Fruit fly (Drosophila melanogaster) whole organism, embryonic: Measurements from ENCODE around the gene ocn.

ENCODE experiments used
- Atf6 ChIP-seq: fragments of 200-800 bp; sonication (Bioruptor generic); IDR thresholded peaks from 2 replicates; pipeline ENCODE4 v1.3.6; 2022; ENCODE audit warnings: missing biosample characterization, missing genetic modification characterization
- Awh ChIP-seq: fragments of 200-800 bp; sonication (Bioruptor generic); IDR thresholded peaks from 2 replicates; pipeline ENCODE4, ENCODE4 v1.3.6; 2022; ENCODE audit warnings: missing biosample characterization, missing genetic modification characterization
- CG10147 ChIP-seq: fragments of 200-800 bp; sonication (Bioruptor generic); optimal IDR thresholded peaks from 2 replicates; lab custom pipeline; 2019; ENCODE audit warnings: missing biosample characterization, mild to moderate bottlenecking, missing genetic modification characterization, moderate library complexity
- CG12071 ChIP-seq: fragments of 200-800 bp; sonication (Bioruptor generic); optimal IDR thresholded peaks from 3 replicates; lab custom pipeline; 2018; ENCODE audit warnings: missing biosample characterization, mild to moderate bottlenecking, missing genetic modification characterization
- CG12104 ChIP-seq: fragments of 200-800 bp; sonication (Bioruptor generic); optimal IDR thresholded peaks from 3 replicates; lab custom pipeline; 2016; ENCODE audit warnings: missing biosample characterization, missing genetic modification characterization
- CG12299 ChIP-seq: fragments of 200-800 bp; sonication (Bioruptor generic); optimal IDR thresholded peaks from 2 replicates; lab custom pipeline; 2018; ENCODE audit warnings: missing biosample characterization, mild to moderate bottlenecking, missing genetic modification characterization
- CG13287 ChIP-seq: fragments of 200-800 bp; sonication (Bioruptor generic); IDR thresholded peaks from 2 replicates; pipeline ENCODE4 v1.3.6; 2022; ENCODE audit warnings: missing biosample characterization, missing genetic modification characterization; ENCODE audit not compliant: partially characterized antibody
- CG14014 ChIP-seq: fragments of 200-800 bp; sonication (Bioruptor generic); IDR thresholded peaks from 2 replicates; pipeline ENCODE4 v1.3.6; 2022; ENCODE audit warnings: missing biosample characterization, missing genetic modification characterization
- CG1603 ChIP-seq: fragments of 200-800 bp; sonication (Bioruptor generic); optimal IDR thresholded peaks from 2 replicates; lab custom pipeline; 2019; ENCODE audit warnings: missing biosample characterization, mild to moderate bottlenecking, missing genetic modification characterization, moderate library complexity
- CG16813 ChIP-seq: fragments of 200-800 bp; sonication (Bioruptor generic); IDR thresholded peaks from 3 replicates; pipeline ENCODE4 v1.3.6; 2022; ENCODE audit warnings: missing biosample characterization, missing genetic modification characterization; ENCODE audit not compliant: partially characterized antibody
- CG17186 ChIP-seq: fragments of 200-800 bp; sonication (Bioruptor generic); optimal IDR thresholded peaks from 3 replicates; lab custom pipeline; 2017; ENCODE audit warnings: missing biosample characterization, missing genetic modification reagents, missing genetic modification characterization
- CG1792 ChIP-seq: fragments of 200-800 bp; sonication (Bioruptor generic); optimal IDR thresholded peaks from 2 replicates; lab custom pipeline; 2016; ENCODE audit warnings: missing biosample characterization, missing genetic modification characterization
- CG2120 ChIP-seq: fragments of 200-800 bp; sonication (Bioruptor generic); optimal IDR thresholded peaks from 3 replicates; lab custom pipeline; 2016; ENCODE audit warnings: missing biosample characterization, missing genetic modification characterization
- CG2889 ChIP-seq: fragments of 200-800 bp; sonication (Bioruptor generic); IDR thresholded peaks from 3 replicates; pipeline ENCODE4 v1.3.6; 2022; ENCODE audit warnings: missing biosample characterization, missing genetic modification characterization
- CG31388 ChIP-seq: fragments of 200-800 bp; sonication (Bioruptor generic); optimal IDR thresholded peaks from 2 replicates; lab custom pipeline; 2016; ENCODE audit warnings: missing biosample characterization, missing genetic modification characterization
- CG33213 ChIP-seq: fragments of 200-800 bp; sonication (Bioruptor generic); optimal IDR thresholded peaks from 3 replicates; lab custom pipeline; 2016; ENCODE audit warnings: missing biosample characterization, missing genetic modification characterization
- CG3838 ChIP-seq: fragments of 200-800 bp; sonication (Bioruptor generic); optimal IDR thresholded peaks from 3 replicates; lab custom pipeline; 2016; ENCODE audit warnings: missing biosample characterization, missing genetic modification characterization
- CG42726 ChIP-seq: fragments of 200-800 bp; sonication (Bioruptor generic); IDR thresholded peaks from 2 replicates; pipeline ENCODE4 v1.3.6; 2022; ENCODE audit warnings: missing biosample characterization, missing genetic modification characterization; ENCODE audit not compliant: partially characterized antibody
- CG5245 ChIP-seq: fragments of 200-800 bp; sonication (Bioruptor generic); optimal IDR thresholded peaks from 3 replicates; lab custom pipeline; 2016; ENCODE audit warnings: missing biosample characterization, missing genetic modification characterization
- CG6654 ChIP-seq: fragments of 200-800 bp; sonication (Bioruptor generic); optimal IDR thresholded peaks from 2 replicates; lab custom pipeline; 2017; ENCODE audit warnings: missing biosample characterization, mild to moderate bottlenecking, missing genetic modification characterization
- CG8089 ChIP-seq: fragments of 200-800 bp; sonication (Bioruptor generic); optimal IDR thresholded peaks from 3 replicates; lab custom pipeline; 2016; ENCODE audit warnings: missing biosample characterization, missing genetic modification characterization
- CG8924 ChIP-seq: fragments of 200-800 bp; optimal IDR thresholded peaks from 3 replicates; lab custom pipeline; 2019; ENCODE audit warnings: missing biosample characterization, mild to moderate bottlenecking, missing genetic modification characterization, moderate library complexity
- D19B ChIP-seq: fragments of 200-800 bp; sonication (Bioruptor generic); optimal IDR thresholded peaks from 2 replicates; lab custom pipeline; 2017; ENCODE audit warnings: missing biosample characterization, mild to moderate bottlenecking, missing genetic modification characterization
- Dek ChIP-seq: fragments of 200-800 bp; sonication (Bioruptor generic); optimal IDR thresholded peaks from 3 replicates; lab custom pipeline; 2019; ENCODE audit warnings: missing biosample characterization, mild to moderate bottlenecking, missing genetic modification characterization, moderate library complexity
- Gug ChIP-seq: fragments of 200-800 bp; sonication (Bioruptor generic); IDR thresholded peaks from 4 replicates; pipeline ENCODE4 v1.3.6; 2022; ENCODE audit warnings: missing biosample characterization, missing genetic modification characterization
- HmgZ ChIP-seq: fragments of 200-800 bp; sonication (Bioruptor generic); optimal IDR thresholded peaks from 2 replicates; lab custom pipeline; 2018; ENCODE audit warnings: missing biosample characterization, mild to moderate bottlenecking, missing genetic modification characterization
- Hr78 ChIP-seq, 2 experiments: fragments of 200-800 bp in 1 of 2; fragments of >200 bp in 1 of 2; sonication (Bioruptor generic) in 1 of 2; optimal IDR thresholded peaks; 2 replicates each; lab custom pipeline; 2017 to 2019; ENCODE audit warnings: missing biosample characterization in 2 of 2, missing genetic modification characterization in 2 of 2, mild to moderate bottlenecking in 1 of 2, moderate library complexity in 1 of 2
- MBD-R2 ChIP-seq: fragments of 200-800 bp; sonication (Bioruptor generic); IDR thresholded peaks from 2 replicates; pipeline ENCODE4 v1.3.6; 2022; ENCODE audit warnings: missing biosample characterization, missing genetic modification characterization
- NfI ChIP-seq: fragments of 200-800 bp; sonication (Bioruptor generic); optimal IDR thresholded peaks from 3 replicates; lab custom pipeline; 2018; ENCODE audit warnings: missing biosample characterization, mild to moderate bottlenecking, missing genetic modification characterization, moderate library complexity
- PHDP ChIP-seq: fragments of 200-800 bp; sonication (Bioruptor generic); optimal IDR thresholded peaks from 3 replicates; lab custom pipeline; 2018; ENCODE audit warnings: missing biosample characterization, mild to moderate bottlenecking, missing genetic modification characterization, moderate library complexity
- Poxn ChIP-seq: fragments of 200-800 bp; sonication (Bioruptor generic); IDR thresholded peaks from 2 replicates; pipeline ENCODE4 v1.3.6; 2022; ENCODE audit warnings: missing biosample characterization, missing genetic modification characterization
- abd-A ChIP-seq: fragments of 200-800 bp; sonication (Bioruptor generic); optimal IDR thresholded peaks from 3 replicates; lab custom pipeline; 2019; ENCODE audit warnings: missing biosample characterization, mild to moderate bottlenecking, missing genetic modification characterization, moderate library complexity
- bbx ChIP-seq: fragments of 200-800 bp; sonication (Bioruptor generic); IDR thresholded peaks from 2 replicates; pipeline ENCODE4 v1.3.6; 2022; ENCODE audit warnings: missing biosample characterization, missing genetic modification characterization; ENCODE audit not compliant: partially characterized antibody
- chn ChIP-seq: fragments of 200-800 bp; sonication (Bioruptor generic); optimal IDR thresholded peaks from 2 replicates; lab custom pipeline; 2016; ENCODE audit warnings: missing biosample characterization, missing genetic modification characterization
- danr ChIP-seq: fragments of 200-800 bp; sonication (Bioruptor generic); IDR thresholded peaks from 2 replicates; pipeline ENCODE4 v1.3.6; 2022; ENCODE audit warnings: missing biosample characterization, missing genetic modification characterization
- dimm ChIP-seq: fragments of 200-800 bp; sonication (Bioruptor generic); IDR thresholded peaks from 2 replicates; pipeline ENCODE4 v1.3.6; 2022; ENCODE audit warnings: missing biosample characterization, missing genetic modification characterization
- dm ChIP-seq: fragments of 200-800 bp; sonication (Bioruptor generic); optimal IDR thresholded peaks from 3 replicates; lab custom pipeline; 2016; ENCODE audit warnings: missing biosample characterization, missing genetic modification characterization
- fd96Cb ChIP-seq: fragments of 200-800 bp; sonication (Bioruptor generic); optimal IDR thresholded peaks from 2 replicates; lab custom pipeline; 2018; ENCODE audit warnings: missing biosample characterization, mild to moderate bottlenecking, missing genetic modification characterization, moderate library complexity
- hb ChIP-seq: fragments of 200-800 bp; sonication (Bioruptor generic); IDR thresholded peaks from 3 replicates; pipeline ENCODE4 v1.3.6; 2022; ENCODE audit warnings: missing biosample characterization, missing genetic modification characterization; ENCODE audit not compliant: partially characterized antibody
- her ChIP-seq: fragments of 200-800 bp; sonication (Bioruptor generic); optimal IDR thresholded peaks from 2 replicates; lab custom pipeline; 2016; ENCODE audit warnings: missing biosample characterization, missing genetic modification characterization
- lov ChIP-seq, 2 experiments: fragments of 200-800 bp in 1 of 2; fragments of >200 bp in 1 of 2; sonication (Bioruptor generic) in 1 of 2; IDR thresholded peaks in 1 of 2; optimal IDR thresholded peaks in 1 of 2; 2 replicates in 1 of 2; 3 replicates in 1 of 2; pipeline versions ENCODE4 v1.3.6 to Lab custom; 2017 to 2022; ENCODE audit warnings: missing biosample characterization in 1 of 2, missing genetic modification characterization in 1 of 2
- luna ChIP-seq: fragments of 200-800 bp; sonication (Bioruptor generic); optimal IDR thresholded peaks from 2 replicates; lab custom pipeline; 2016; ENCODE audit warnings: missing biosample characterization, missing genetic modification characterization
- mam ChIP-seq: fragments of 200-800 bp; sonication (Bioruptor generic); optimal IDR thresholded peaks from 3 replicates; lab custom pipeline; 2016; ENCODE audit warnings: missing biosample characterization, missing genetic modification characterization
- nerfin-1 ChIP-seq: fragments of 200-800 bp; sonication (Bioruptor generic); optimal IDR thresholded peaks from 3 replicates; lab custom pipeline; 2019; ENCODE audit warnings: missing biosample characterization, mild to moderate bottlenecking, missing genetic modification characterization, moderate library complexity
- nerfin-2 ChIP-seq: fragments of 200-800 bp; sonication (Bioruptor generic); IDR thresholded peaks from 2 replicates; pipeline ENCODE4 v1.3.6; 2022; ENCODE audit warnings: missing biosample characterization, missing genetic modification characterization; ENCODE audit not compliant: partially characterized antibody
- run ChIP-seq: fragments of 200-800 bp; sonication (Bioruptor generic); optimal IDR thresholded peaks from 3 replicates; lab custom pipeline; 2018; ENCODE audit warnings: missing biosample characterization, mild to moderate bottlenecking, missing genetic modification characterization
- seq ChIP-seq: fragments of 200-800 bp; sonication (Bioruptor generic); IDR thresholded peaks from 2 replicates; pipeline ENCODE4 v1.3.6; 2022; ENCODE audit warnings: missing biosample characterization, missing genetic modification characterization
- sisA ChIP-seq: fragments of 200-800 bp; sonication (Bioruptor generic); IDR thresholded peaks from 2 replicates; pipeline ENCODE4 v1.3.6; 2022; ENCODE audit warnings: missing biosample characterization, missing genetic modification characterization
- zfh1 ChIP-seq: fragments of 200-800 bp; sonication (Bioruptor generic); IDR thresholded peaks from 3 replicates; pipeline ENCODE4 v1.3.6; 2022; ENCODE audit warnings: missing biosample characterization, missing genetic modification characterization

The ocn gene

dm6 chr3R:30014977-30015514 lies 22.5 kb downstream of the ocn start, which contains the start of gene CG7920 (continued):
- TF ChIP-seq CG13287 (GFP tag; lab: Robert Waterston, UW) (peak; percentile 89), D19B (GFP tag; lab: Kevin White, UChicago) (no peak), CG12299 (tag; lab: Kevin White, UChicago) (peak; percentile 1), chn (GFP tag; lab: Kevin White, UChicago) (no peak), CG17186 (GFP tag; lab: Kevin White, UChicago) (peak; percentile 43), CG2120 (GFP tag; lab: Kevin White, UChicago) (peak; percentile 54), run (tag; lab: Kevin White, UChicago) (no peak), CG42726 (GFP tag; lab: Robert Waterston, UW) (peak; percentile 46; the same call in 1 of the 2 replicates), CG1603 (tag; lab: Kevin White, UChicago) (peak; percentile 63), abd-A (tag; lab: Kevin White, UChicago) (peak; percentile 37), CG14014 (GFP tag; lab: Robert Waterston, UW) (no peak), nerfin-1 (peak; percentile 2), fd96Cb (tag; lab: Kevin White, UChicago) (no peak), CG33213 (GFP tag; lab: Kevin White, UChicago) (peak; percentile 42), CG10147 (GFP tag; lab: Kevin White, UChicago) (peak; percentile 43), dimm (no peak; the same call in 1 of the 2 replicates), HmgZ (peak; percentile 68), sisA (GFP tag; lab: Robert Waterston, UW) (no peak), Dek (tag; lab: Kevin White, UChicago) (peak; percentile 22), bbx (peak; percentile 61), CG31388 (GFP tag; lab: Kevin White, UChicago) (no peak), danr (GFP tag; lab: Robert Waterston, UW) (no peak), hb (GFP tag; lab: Robert Waterston, UW) (peak; percentile 65; the same call in 1 of the 3 replicates), MBD-R2 (GFP tag; lab: Robert Waterston, UW) (peak; percentile 29; the same call in 1 of the 2 replicates), CG8089 (no peak), lov (optimal IDR thresholded peaks at IDR 0.05; lab: Kevin White, UChicago) (no peak), lov (GFP tag; IDR thresholded peaks at IDR 0.05; lab: Robert Waterston, UW) (no peak), PHDP (peak; percentile 6), dm (GFP tag; lab: Kevin White, UChicago) (peak; percentile 41), CG1792 (GFP tag; lab: Kevin White, UChicago) (no peak), CG6654 (GFP tag; lab: Kevin White, UChicago) (no peak), CG16813 (peak; percentile 75), NfI (GFP tag; lab: Kevin White, UChicago) (peak; percentile 25), Poxn (GFP tag; lab: Robert Waterston, UW) (no peak), CG3838 (GFP tag; lab: Kevin White, UChicago) (no peak), mam (GFP tag; lab: Kevin White, UChicago) (no peak), seq (GFP tag; lab: Robert Waterston, UW) (no peak), her (peak; percentile 8), Awh (GFP tag; lab: Robert Waterston, UW) (no peak), Gug (GFP tag; lab: Robert Waterston, UW) (no peak), zfh1 (GFP tag; lab: Robert Waterston, UW) (no peak), CG2889 (GFP tag; lab: Robert Waterston, UW) (0 out of 3 replicates have a peak, but pooled peaks have one; percentile 16), nerfin-2 (GFP tag; lab: Robert Waterston, UW) (peak; percentile 55), CG5245 (no peak), Atf6 (GFP tag; lab: Robert Waterston, UW) (no peak), CG8924 (tag; lab: Kevin White, UChicago) (peak; percentile 8), CG12071 (GFP tag; lab: Kevin White, UChicago) (peak; percentile 24), CG12104 (GFP tag; lab: Kevin White, UChicago) (peak; percentile 16), Hr78 (GFP tag; optimal IDR thresholded peaks at IDR 0.05; lab: Kevin White, UChicago) (no peak), luna (GFP tag; lab: Kevin White, UChicago) (no peak)
